Fruit fly (Drosophila melanogaster) whole organism, embryonic: ENCODE results near the gene Dh31.

Experiments
- Bdp1 ChIP-seq: fragments of 200-800 bp; sonication (Bioruptor generic); optimal IDR thresholded peaks from 3 replicates; lab custom pipeline; 2016; ENCODE audit warnings: missing biosample characterization, missing genetic modification characterization
- CG3281 ChIP-seq: fragments of 200-800 bp; sonication (Bioruptor generic); optimal IDR thresholded peaks from 3 replicates; lab custom pipeline; 2017; ENCODE audit warnings: missing biosample characterization, mild to moderate bottlenecking, missing genetic modification characterization
- GATAe ChIP-seq: fragments of 200-800 bp; sonication (Bioruptor generic); conservative IDR thresholded peaks from 2 replicates; pipeline ENCODE4 v1.3.6; 2022; ENCODE audit warnings: missing biosample characterization, missing genetic modification characterization
- MTF-1 ChIP-seq: fragments of 200-800 bp; sonication (Bioruptor generic); optimal IDR thresholded peaks from 2 replicates; lab custom pipeline; 2018; ENCODE audit warnings: missing biosample characterization, mild to moderate bottlenecking, missing genetic modification characterization, borderline replicate concordance
- Oaz ChIP-seq: fragments of 200-800 bp; sonication (Bioruptor generic); IDR thresholded peaks from 2 replicates; pipeline ENCODE4 v1.3.6; 2022; ENCODE audit warnings: missing biosample characterization, missing genetic modification characterization
- dan ChIP-seq: fragments of 200-800 bp; sonication (Bioruptor generic); IDR thresholded peaks from 2 replicates; pipeline ENCODE4 v1.3.6; 2022; ENCODE audit warnings: missing biosample characterization, missing genetic modification characterization
- knrl ChIP-seq: fragments of 200-800 bp; sonication (Bioruptor generic); IDR thresholded peaks from 3 replicates; pipeline ENCODE4 v1.3.6; 2022; ENCODE audit warnings: missing biosample characterization, missing genetic modification characterization; ENCODE audit not compliant: partially characterized antibody
- wor ChIP-seq: fragments of 200-800 bp; sonication (Bioruptor generic); IDR thresholded peaks from 2 replicates; pipeline ENCODE4 v1.3.6; 2022; ENCODE audit warnings: missing biosample characterization, missing genetic modification characterization

- TF ChIP-seq knrl: no peak
- no peak for TF ChIP-seq wor (GFP tag; lab: Robert Waterston, UW)
- no peak for TF ChIP-seq GATAe (GFP tag; lab: Robert Waterston, UW)
- TF ChIP-seq Bdp1 (GFP tag; lab: Kevin White, UChicago): no peak
- TF ChIP-seq MTF-1 (GFP tag; lab: Kevin White, UChicago): no peak
- no peak for TF ChIP-seq Oaz (GFP tag; lab: Robert Waterston, UW)
- TF ChIP-seq CG3281: no peak
- TF ChIP-seq dan (GFP tag; lab: Robert Waterston, UW): no peak
Observed at dm6 chr2L:8545393-8546100, 38.9 kb upstream of the Dh31 start.
